Worm (Caenorhabditis elegans): Measurements from ENCODE around the gene clp-2.

ce11 chrIII:4708909-4709308 is 5.1 kb upstream of the clp-2 start, which contains the start of gene T04A8.18:
- TF ChIP-seq K02D7.2 (tag; optimal IDR thresholded peaks at IDR 0.05) (no peak), ref-2 (tag; optimal IDR thresholded peaks at IDR 0.05) (no peak), hlh-8 (tag; optimal IDR thresholded peaks at IDR 0.05) (no peak), pqm-1 (tag; optimal IDR thresholded peaks at IDR 0.05) (no peak), F13H6.1 (tag; optimal IDR thresholded peaks at IDR 0.05) (no peak), tbx-2 (tag; optimal IDR thresholded peaks at IDR 0.05) (no peak), rnt-1 (tag; optimal IDR thresholded peaks at IDR 0.05) (no peak)

All from whole organism, late embryonic.